Worm (Caenorhabditis elegans): ENCODE measurements around the gene ubc-22.

DNA sequence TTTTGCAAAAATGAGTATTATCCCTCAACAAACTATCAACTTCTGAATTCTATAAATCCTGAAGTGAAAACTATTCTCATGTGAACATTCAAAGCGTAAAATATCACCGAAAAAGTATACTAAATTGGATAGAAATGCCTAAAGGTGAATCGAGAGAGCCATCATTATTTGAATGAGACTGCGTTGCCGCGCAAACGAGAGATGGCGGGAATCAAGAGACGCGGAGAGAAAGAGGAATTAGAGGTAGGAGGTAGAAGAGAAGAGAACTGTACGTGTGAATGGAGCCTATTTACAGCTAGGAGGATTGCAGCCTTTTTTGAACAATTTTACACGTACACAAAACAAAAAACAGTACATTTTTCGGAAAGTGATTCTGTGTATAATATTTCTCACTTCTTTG, 9.4 kb downstream of the ubc-22 start:
- TF ChIP-seq W03F9.2 (tag; optimal IDR thresholded peaks at IDR 0.05) (no peak), him-1 (tag; optimal IDR thresholded peaks at IDR 0.05) (no peak), dao-5 (tag; optimal IDR thresholded peaks at IDR 0.05) (no peak)

Data from whole organism, L4/young adult.